Worm (Caenorhabditis elegans): ENCODE measurements around the gene srz-37.

Gene srz-37

DNA sequence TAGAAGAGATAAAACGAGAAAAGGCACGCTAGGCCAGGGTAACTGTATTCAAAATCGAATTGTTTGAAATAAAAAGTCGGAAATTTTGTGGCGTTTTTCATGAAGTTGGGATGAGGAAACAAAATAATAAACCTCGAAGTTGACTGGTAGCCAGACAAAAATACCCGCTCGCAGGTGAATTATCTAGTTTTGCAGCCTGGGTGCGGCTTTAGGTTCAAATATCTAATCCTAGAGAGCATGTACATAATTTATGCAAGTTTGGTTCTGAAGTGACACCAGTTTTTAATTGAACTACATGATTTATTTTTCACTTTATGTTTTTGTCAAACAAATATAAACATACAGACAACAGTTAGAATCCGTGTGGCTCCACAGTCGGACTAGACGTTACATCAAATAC is at the start of gene srz-37:
Gene srz-37, minus strand, starts transcription at position 101 of the 400 bp plus-strand sequence.
- no peak for TF ChIP-seq unc-62 (GFP tag; optimal IDR thresholded peaks at IDR 0.05)

DNA sequence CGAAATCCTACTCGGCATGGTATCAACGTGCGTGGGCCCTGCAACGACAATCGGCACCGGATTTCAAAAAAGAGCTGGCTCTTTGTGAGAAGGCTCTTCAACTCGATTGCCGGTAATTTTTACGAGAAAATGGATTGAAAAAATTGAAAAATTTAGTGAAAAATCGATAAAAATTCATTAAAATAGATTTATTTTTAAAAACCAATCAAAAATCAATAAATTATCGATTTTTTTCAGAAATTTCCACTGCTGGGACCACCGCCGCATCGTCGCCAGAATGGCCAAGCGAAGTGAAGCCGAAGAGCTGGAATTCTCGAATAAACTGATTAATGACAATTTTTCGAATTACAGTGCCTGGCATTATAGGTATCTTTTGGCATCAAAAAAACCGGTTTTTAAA is 46.2 kb upstream of the srz-37 start:
- TF ChIP-seq unc-62 (GFP tag; optimal IDR thresholded peaks at IDR 0.05), result no peak

- TF ChIP-seq unc-62 (GFP tag; optimal IDR thresholded peaks at IDR 0.05), result no peak
Measured at ce11 chrIV:3526831-3527404, 45.3 kb upstream of the srz-37 start, which contains the start of gene M57.2. Gene M57.2, plus strand, starts transcription at chrIV:3527354.

DNA sequence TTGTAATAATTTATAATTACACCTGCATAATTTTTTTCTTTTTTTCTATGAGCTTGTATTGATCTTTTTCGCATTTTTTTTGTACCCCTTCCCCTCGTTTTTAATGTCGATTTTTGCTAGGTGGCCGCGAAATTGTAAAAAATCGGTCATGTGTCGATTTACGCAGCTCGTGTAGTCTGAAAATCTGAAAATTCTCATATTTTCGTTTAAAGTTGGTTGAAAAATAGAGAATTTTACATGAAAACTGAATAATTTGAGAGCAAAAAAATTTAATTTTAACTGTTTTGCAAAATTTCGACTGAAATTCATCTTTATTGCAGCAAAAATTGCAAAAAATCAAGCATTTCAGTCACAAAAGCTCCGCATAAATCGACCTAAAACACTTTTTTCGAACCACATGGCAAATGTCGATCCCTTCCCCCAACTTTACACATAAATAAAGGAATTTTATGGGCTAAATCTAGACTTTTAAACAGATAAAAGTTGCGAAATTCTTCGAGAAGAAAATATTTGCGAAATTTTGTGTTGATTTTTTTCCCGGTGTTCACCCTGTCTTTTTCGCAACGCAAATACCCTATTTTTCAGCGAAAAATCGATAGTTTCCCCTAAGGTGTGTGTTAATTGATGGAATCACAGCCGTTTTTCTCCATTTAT is 44.6 kb upstream of the srz-37 start:
- TF ChIP-seq unc-62 (GFP tag; optimal IDR thresholded peaks at IDR 0.05), result no peak

DNA sequence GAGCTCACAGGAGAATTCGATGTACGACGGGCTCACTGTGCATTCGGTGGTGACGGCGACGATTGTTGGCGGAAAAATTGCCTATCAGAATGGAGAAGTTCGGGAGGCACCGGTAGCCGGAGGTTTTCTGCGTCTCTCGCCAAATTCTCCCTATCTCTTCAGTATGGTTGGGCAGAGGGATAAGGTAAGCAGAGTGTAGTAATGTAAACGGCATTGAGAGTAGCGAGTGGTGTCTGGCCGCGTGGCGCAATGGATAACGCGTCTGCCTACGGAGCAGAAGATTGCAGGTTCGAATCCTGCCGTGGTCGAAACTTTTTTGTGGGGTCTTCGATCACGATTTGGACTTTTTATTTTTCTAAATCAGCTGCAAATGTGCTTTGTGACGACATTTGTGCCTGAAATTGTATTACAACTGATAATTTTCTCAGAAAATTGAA is 42.9 kb upstream of the srz-37 start:
- TF ChIP-seq unc-62 (GFP tag; optimal IDR thresholded peaks at IDR 0.05), result no peak

DNA sequence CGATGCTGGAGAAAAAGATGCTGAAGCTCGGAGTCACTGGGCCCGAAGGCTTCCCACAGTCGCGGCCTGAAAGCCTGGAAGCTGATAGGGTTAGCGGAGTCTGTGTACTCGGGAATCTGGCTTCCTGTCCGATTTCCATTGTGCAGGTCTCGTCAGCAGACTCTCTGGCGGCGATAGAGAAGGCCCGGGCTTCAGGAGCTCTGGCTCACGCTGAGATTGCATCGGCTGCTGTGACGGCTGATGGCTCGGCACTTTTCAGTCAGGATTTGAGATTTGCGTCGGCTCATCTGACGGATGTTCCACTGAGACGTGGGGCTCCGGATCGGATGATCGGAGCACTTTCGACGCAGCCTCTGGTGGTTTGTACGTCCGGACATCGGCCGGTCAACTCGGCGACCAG is 41.8 kb upstream of the srz-37 start:
- TF ChIP-seq unc-62 (GFP tag; optimal IDR thresholded peaks at IDR 0.05), result no peak

DNA sequence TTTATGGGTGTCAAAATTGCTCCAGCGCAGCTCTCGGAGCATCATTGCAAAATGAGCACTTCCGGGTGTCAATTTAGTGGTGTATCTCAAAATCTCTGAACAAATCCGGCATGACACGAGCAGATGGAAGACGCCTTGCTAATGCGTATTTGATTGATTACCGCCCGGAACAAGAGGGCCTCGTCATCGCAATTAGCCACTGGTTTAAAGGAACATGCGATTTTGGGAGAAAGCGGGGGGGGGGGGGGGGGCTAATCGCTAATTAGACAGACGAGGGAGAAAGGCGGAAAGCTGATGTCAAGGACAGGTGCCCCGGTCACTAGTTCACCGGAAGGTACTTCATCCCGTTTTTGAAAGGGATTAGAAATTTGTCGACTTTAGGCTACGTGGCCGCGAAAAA is 40.0 kb upstream of the srz-37 start:
- no peak for TF ChIP-seq unc-62 (GFP tag; optimal IDR thresholded peaks at IDR 0.05)

- TF ChIP-seq unc-62 (GFP tag; optimal IDR thresholded peaks at IDR 0.05), result no peak
Measured at ce11 chrIV:3520957-3521356, 39.3 kb upstream of the srz-37 start.

- no peak for TF ChIP-seq unc-62 (GFP tag; optimal IDR thresholded peaks at IDR 0.05)
Measured at ce11 chrIV:3520374-3520773, 38.7 kb upstream of the srz-37 start.

DNA sequence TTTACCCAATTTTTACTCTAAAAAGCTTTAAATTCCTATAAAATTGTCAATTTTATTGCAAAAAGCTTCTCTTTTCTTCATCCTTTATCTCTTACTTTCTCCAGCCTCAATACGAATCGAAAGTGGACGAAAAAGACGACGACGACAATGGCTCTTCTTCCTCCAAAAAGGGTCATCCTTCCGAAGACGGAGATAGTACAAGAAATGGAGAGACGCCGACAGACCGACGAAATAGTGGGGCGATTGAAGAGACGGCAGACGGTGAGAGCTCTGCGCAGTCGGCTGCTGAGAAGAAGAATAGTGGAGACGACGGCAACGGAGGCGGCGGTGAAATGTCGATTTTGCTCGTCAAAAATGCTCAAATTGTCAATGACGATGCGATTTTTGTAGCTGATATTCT is 37.7 kb upstream of the srz-37 start:
- TF ChIP-seq unc-62 (GFP tag; optimal IDR thresholded peaks at IDR 0.05), result no peak

ce11 chrIV:3517582-3517981 is 35.9 kb upstream of the srz-37 start:
- no peak for TF ChIP-seq unc-62 (GFP tag; optimal IDR thresholded peaks at IDR 0.05)

- TF ChIP-seq unc-62 (GFP tag; optimal IDR thresholded peaks at IDR 0.05), result no peak
Measured at ce11 chrIV:3516586-3516985, 34.9 kb upstream of the srz-37 start, which contains the start of gene unc-33. Gene unc-33, plus strand, starts transcription at chrIV:3516886.

DNA sequence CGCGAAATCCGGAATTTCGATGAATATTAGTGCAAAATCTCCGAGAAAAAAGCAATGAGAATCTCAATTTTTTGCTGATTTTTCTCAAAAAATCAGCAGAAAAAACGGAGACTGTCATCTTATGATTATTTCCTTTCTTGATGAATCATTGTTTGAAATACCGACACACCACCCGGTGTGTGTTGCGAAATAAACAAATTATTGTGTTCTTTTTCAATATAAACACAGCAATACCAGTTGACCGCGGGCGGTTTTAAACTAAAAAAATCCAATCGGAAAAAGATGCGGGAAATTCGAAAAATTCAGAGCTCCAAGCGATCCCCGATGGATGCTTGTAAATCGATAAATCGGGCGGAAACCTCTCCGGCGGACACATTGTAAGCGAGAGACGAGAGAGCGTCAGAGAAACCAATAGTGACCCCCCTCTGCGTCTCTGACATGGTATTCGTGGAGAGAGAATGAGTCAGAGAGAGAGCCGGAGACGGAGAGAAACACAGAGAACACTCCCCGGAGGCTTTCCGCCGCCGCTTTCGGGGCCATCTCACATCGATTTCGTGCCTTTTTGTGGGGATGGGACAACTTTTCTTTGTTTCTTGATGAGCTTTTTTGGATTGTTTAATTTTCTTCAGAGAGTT is 33.9 kb upstream of the srz-37 start:
- no peak for TF ChIP-seq unc-62 (GFP tag; optimal IDR thresholded peaks at IDR 0.05)

DNA sequence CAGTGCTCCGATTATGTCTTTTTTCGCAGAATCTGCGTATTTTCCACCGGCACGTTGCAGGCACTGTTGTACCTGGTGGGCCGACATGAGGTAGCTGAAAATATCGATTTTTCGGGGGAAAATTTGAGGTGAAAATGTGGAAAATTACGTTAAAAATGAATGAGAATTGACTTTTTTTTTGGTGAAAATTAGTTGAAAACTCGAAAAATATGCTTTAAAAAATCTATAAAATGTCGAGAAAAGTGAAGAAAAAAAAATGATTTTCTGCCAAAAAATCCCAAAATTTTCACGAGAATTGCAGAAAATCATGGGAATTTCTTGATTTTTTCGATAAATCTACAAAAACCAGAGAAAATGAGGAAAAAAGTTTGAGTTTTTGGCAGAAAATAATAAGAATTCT is 32.8 kb upstream of the srz-37 start, which contains the start of gene tsg-101:
Gene tsg-101, minus strand, starts transcription at position 101 of the 400 bp plus-strand sequence.
- no peak for TF ChIP-seq unc-62 (GFP tag; optimal IDR thresholded peaks at IDR 0.05)

ce11 chrIV:3509477-3510063 is 27.9 kb upstream of the srz-37 start, which contains the start of gene ced-10:
Gene ced-10, minus strand, starts transcription at chrIV:3509527.
- TF ChIP-seq unc-62 (GFP tag; optimal IDR thresholded peaks at IDR 0.05), result no peak

ce11 chrIV:3505940-3506339 is 24.3 kb upstream of the srz-37 start:
- no peak for TF ChIP-seq unc-62 (GFP tag; optimal IDR thresholded peaks at IDR 0.05)

DNA sequence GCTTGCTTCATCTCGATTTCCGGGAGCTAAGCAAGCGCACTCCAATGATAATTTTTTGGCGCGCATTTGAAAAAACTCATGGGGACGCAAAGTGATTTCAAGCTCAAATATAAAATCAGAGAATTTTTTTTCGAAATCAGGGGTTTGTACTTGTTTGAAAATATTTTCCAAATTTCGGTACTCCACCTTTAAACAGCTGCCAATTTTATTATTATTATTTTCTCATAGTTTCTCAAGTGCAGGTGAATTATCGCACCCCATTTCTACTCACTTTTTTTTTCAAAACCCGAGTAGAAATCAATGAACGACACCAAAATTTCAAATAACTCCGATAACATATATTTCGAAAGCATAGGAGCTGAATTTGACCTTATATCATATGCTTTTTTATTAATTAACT is 22.5 kb upstream of the srz-37 start, which contains the start of gene srz-83:
Gene srz-83, plus strand, starts transcription at position 301 of the 400 bp plus-strand sequence.
- no peak for TF ChIP-seq unc-62 (GFP tag; optimal IDR thresholded peaks at IDR 0.05)
